Worm (Caenorhabditis elegans) whole organism, L4 larva: Measurements from ENCODE around the gene dhhc-10.

Source experiments
- D1046.2 ChIP-seq: fragments of 200-800 bp; sonication (Bioruptor generic); IDR thresholded peaks from 2 replicates; pipeline ENCODE4 v1.3.6; 2022; ENCODE audit warnings: missing genetic modification characterization, missing compliant biosample characterization
- F26F4.8 ChIP-seq: fragments of 200-800 bp; sonication (Bioruptor generic); conservative IDR thresholded peaks from 2 replicates; pipeline ENCODE4 v1.3.6; 2022; ENCODE audit warnings: missing genetic modification characterization, missing compliant biosample characterization
- F49E8.2 ChIP-seq: sonication (generic microtip); optimal IDR thresholded peaks from 2 replicates; lab custom pipeline; 2016; ENCODE audit warnings: missing compliant biosample characterization, mild to moderate bottlenecking, missing genetic modification characterization, borderline replicate concordance
- Y105C5A.15 ChIP-seq: fragments of 200-800 bp; sonication (Bioruptor generic); IDR thresholded peaks from 2 replicates; pipeline ENCODE4 v1.3.6; 2022; ENCODE audit warnings: missing genetic modification characterization, missing compliant biosample characterization
- aha-1 ChIP-seq: fragments of 150-350 bp; peaks from one replicate; lab custom pipeline; 2014; ENCODE audit warnings: missing biosample characterization, missing genetic modification characterization
- attf-4 ChIP-seq: sonication (generic microtip); optimal IDR thresholded peaks from 3 replicates; lab custom pipeline; 2017; ENCODE audit warnings: missing biosample characterization, missing genetic modification characterization
- cey-2 ChIP-seq: sonication (generic microtip); optimal IDR thresholded peaks from 3 replicates; lab custom pipeline; 2017; ENCODE audit warnings: missing genetic modification characterization, mild to moderate bottlenecking, missing compliant biosample characterization, antibody characterized with exemption, borderline replicate concordance; ENCODE audit not compliant: insufficient read depth
- daf-12 ChIP-seq: fragments of 150-350 bp; optimal IDR thresholded peaks from 2 replicates; lab custom pipeline; 2014; ENCODE audit warnings: missing biosample characterization, missing genetic modification reagents, missing genetic modification characterization
- daf-16 ChIP-seq, 3 experiments: sonication (generic microtip); optimal IDR thresholded peaks; 2 replicates each; lab custom pipeline; 2016 to 2017; ENCODE audit warnings: missing genetic modification characterization in 3 of 3, missing genetic modification reagents in 3 of 3, mild to moderate bottlenecking in 2 of 3, missing compliant biosample characterization in 2 of 3, missing biosample characterization in 1 of 3, moderate library complexity in 1 of 3
- duxl-1 ChIP-seq: sonication (generic microtip); optimal IDR thresholded peaks from 2 replicates; lab custom pipeline; 2016; ENCODE audit warnings: mild to moderate bottlenecking, missing genetic modification characterization, moderate library complexity, missing compliant biosample characterization; ENCODE audit not compliant: poor library complexity
- dve-1 ChIP-seq: sonication (generic microtip); optimal IDR thresholded peaks from 2 replicates; lab custom pipeline; 2017; ENCODE audit warnings: antibody characterized with exemption, mild to moderate bottlenecking, missing genetic modification characterization, missing compliant biosample characterization; ENCODE audit not compliant: insufficient read depth
- gei-8 ChIP-seq: fragments of 200-800 bp; sonication (Bioruptor generic); optimal IDR thresholded peaks from 2 replicates; lab custom pipeline; 2018; ENCODE audit warnings: mild to moderate bottlenecking, missing genetic modification characterization, missing compliant biosample characterization
- hif-1 ChIP-seq, 2 experiments: sonication (generic microtip); optimal IDR thresholded peaks; 2 replicates each; lab custom pipeline; 2016 to 2017; ENCODE audit warnings: missing compliant biosample characterization in 2 of 2, missing genetic modification characterization in 2 of 2, missing genetic modification reagents in 2 of 2, missing genotype in 2 of 2, mild to moderate bottlenecking in 1 of 2
- hlh-30 ChIP-seq: sonication (generic microtip); optimal IDR thresholded peaks from 2 replicates; lab custom pipeline; 2017; ENCODE audit warnings: antibody characterized with exemption, mild to moderate bottlenecking, missing genetic modification characterization, missing compliant biosample characterization; ENCODE audit not compliant: insufficient read depth
- lim-7 ChIP-seq: fragments of 200-800 bp; sonication (Bioruptor generic); IDR thresholded peaks from 2 replicates; pipeline ENCODE4 v1.3.6; 2022; ENCODE audit warnings: missing genetic modification characterization, missing compliant biosample characterization
- lin-15B ChIP-seq: fragments of 150-350 bp; sonication (generic microtip); optimal IDR thresholded peaks from 3 replicates; lab custom pipeline; 2014; ENCODE audit warnings: missing biosample characterization, missing genetic modification characterization
- lin-29 ChIP-seq: fragments of 200-800 bp; sonication (Bioruptor generic); IDR thresholded peaks from 2 replicates; pipeline ENCODE4 v1.3.6; 2022; ENCODE audit warnings: missing genetic modification reagents, missing genetic modification characterization, missing compliant biosample characterization
- lin-38 ChIP-seq: fragments of 200-800 bp; sonication (Bioruptor generic); IDR thresholded peaks from 2 replicates; pipeline ENCODE4 v1.3.6; 2022; ENCODE audit warnings: missing genetic modification reagents, missing genetic modification characterization, missing compliant biosample characterization
- madf-9 ChIP-seq: fragments of 200-800 bp; sonication (Bioruptor generic); conservative IDR thresholded peaks from 2 replicates; pipeline ENCODE4 v1.3.6; 2022; ENCODE audit warnings: missing genetic modification reagents, missing genetic modification characterization, missing compliant biosample characterization
- mdl-1 ChIP-seq, 2 experiments: fragments of 150-350 bp in 1 of 2; sonication (generic microtip) in 1 of 2; optimal IDR thresholded peaks; 2 replicates each; lab custom pipeline; 2014 to 2017; ENCODE audit warnings: missing biosample characterization in 2 of 2, missing genetic modification characterization in 2 of 2
- mdt-29 ChIP-seq: fragments of 200-800 bp; sonication (Bioruptor generic); IDR thresholded peaks from 2 replicates; pipeline ENCODE4 v1.3.6; 2022; ENCODE audit warnings: missing genetic modification reagents, missing genetic modification characterization, missing compliant biosample characterization
- mep-1 ChIP-seq: fragments of 150-350 bp; sonication (generic microtip); optimal IDR thresholded peaks from 3 replicates; lab custom pipeline; 2014; ENCODE audit warnings: missing biosample characterization, missing genetic modification characterization
- mes-2 ChIP-seq: sonication (generic microtip); optimal IDR thresholded peaks from 2 replicates; lab custom pipeline; 2016; ENCODE audit warnings: missing genotype, mild to moderate bottlenecking, missing genetic modification characterization, missing compliant biosample characterization; ENCODE audit not compliant: poor library complexity, severe bottlenecking
- mxl-2 ChIP-seq: fragments of 200-800 bp; sonication (Bioruptor generic); conservative IDR thresholded peaks from 2 replicates; pipeline ENCODE4 v1.3.6; 2022; ENCODE audit warnings: missing genetic modification reagents, missing genetic modification characterization, missing compliant biosample characterization
- nhr-102 ChIP-seq: sonication (generic microtip); optimal IDR thresholded peaks from 2 replicates; lab custom pipeline; 2016; ENCODE audit warnings: mild to moderate bottlenecking, missing genetic modification characterization, moderate library complexity, missing compliant biosample characterization
- nhr-111 ChIP-seq: fragments of 200-800 bp; sonication (Bioruptor generic); optimal IDR thresholded peaks from 2 replicates; lab custom pipeline; 2018; ENCODE audit warnings: mild to moderate bottlenecking, missing genetic modification characterization, missing compliant biosample characterization
- nhr-25 ChIP-seq: sonication (generic microtip); optimal IDR thresholded peaks from 2 replicates; lab custom pipeline; 2017; ENCODE audit warnings: missing genetic modification characterization, mild to moderate bottlenecking, missing compliant biosample characterization, antibody characterized with exemption, moderate library complexity, borderline replicate concordance; ENCODE audit not compliant: insufficient read depth
- nhr-28 ChIP-seq: fragments of 150-350 bp; optimal IDR thresholded peaks from 2 replicates; lab custom pipeline; 2014; ENCODE audit warnings: missing biosample characterization, missing genetic modification characterization
- nhr-6 ChIP-seq: fragments of 150-350 bp; optimal IDR thresholded peaks from 2 replicates; lab custom pipeline; 2014; ENCODE audit warnings: missing biosample characterization, missing genetic modification characterization
- nhr-76 ChIP-seq: fragments of 150-350 bp; optimal IDR thresholded peaks from 2 replicates; lab custom pipeline; 2014; ENCODE audit warnings: missing biosample characterization, missing genetic modification characterization
- rbr-2 ChIP-seq: sonication (generic microtip); optimal IDR thresholded peaks from 2 replicates; lab custom pipeline; 2016; ENCODE audit warnings: missing genotype, missing genetic modification characterization, missing compliant biosample characterization
- snpc-1.2 ChIP-seq: fragments of 200-800 bp; sonication (Bioruptor generic); IDR thresholded peaks from 2 replicates; pipeline ENCODE4 v1.3.6; 2022; ENCODE audit warnings: missing genetic modification reagents, missing genetic modification characterization, missing compliant biosample characterization
- spr-1 ChIP-seq: sonication (generic microtip); optimal IDR thresholded peaks from 2 replicates; lab custom pipeline; 2016; ENCODE audit warnings: mild to moderate bottlenecking, missing genetic modification characterization, missing compliant biosample characterization
- tra-1 ChIP-seq: fragments of 200-800 bp; sonication (Bioruptor generic); IDR thresholded peaks from 2 replicates; pipeline ENCODE4 v1.3.6; 2022; ENCODE audit warnings: missing genetic modification reagents, missing genetic modification characterization, missing compliant biosample characterization
- unc-62 ChIP-seq, 3 experiments: fragments of 150-350 bp in 1 of 3; sonication (generic microtip); optimal IDR thresholded peaks in 2 of 3; peaks in 1 of 3; 1 replicate in 1 of 3; 2 replicates in 2 of 3; lab custom pipeline; 2014 to 2017; ENCODE audit warnings: missing biosample characterization in 3 of 3, missing genetic modification characterization in 3 of 3, missing genetic modification reagents in 3 of 3, missing genotype in 1 of 3
- zag-1 ChIP-seq: fragments of 150-350 bp; optimal IDR thresholded peaks from 2 replicates; lab custom pipeline; 2014; ENCODE audit warnings: missing biosample characterization, missing genetic modification characterization
- zfp-2 ChIP-seq: sonication (generic microtip); optimal IDR thresholded peaks from 2 replicates; lab custom pipeline; 2016; ENCODE audit warnings: mild to moderate bottlenecking, missing genetic modification characterization, missing compliant biosample characterization
- zip-11 ChIP-seq: fragments of 200-800 bp; sonication (Bioruptor generic); IDR thresholded peaks from 2 replicates; pipeline ENCODE4 v1.3.6; 2022; ENCODE audit warnings: missing genetic modification characterization, missing compliant biosample characterization

dhhc-10 gene

ce11 chrX:4682616-4683015 lies 24.4 kb upstream of the dhhc-10 start, which contains the start of gene K02G10.15:
Gene K02G10.15, minus strand, starts transcription at chrX:4682716.
- TF ChIP-seq spr-1 (no peak), cey-2 (tag; lab: Kevin White, UChicago) (no peak), daf-12 (tag; lab: Kevin White, UChicago) (no peak), lim-7 (GFP tag; lab: Robert Waterston, UW) (no peak), madf-9 (GFP tag; lab: Robert Waterston, UW) (no peak)

ce11 chrX:4685579-4685978 lies 21.4 kb upstream of the dhhc-10 start:
- TF ChIP-seq hlh-30, result peak; percentile 3
- peak in 1 of 2 experiments; percentile 55 for TF ChIP-seq unc-62 (GFP tag; optimal IDR thresholded peaks at IDR 0.05 in 1 of 2; lab: Kevin White, UChicago)
- no peak for TF ChIP-seq unc-62 (tag; optimal IDR thresholded peaks at IDR 0.05; lab: Kevin White, UChicago)
- no peak for TF ChIP-seq tra-1 (GFP tag; lab: Robert Waterston, UW)
- TF ChIP-seq nhr-28 (tag; lab: Kevin White, UChicago), result peak; percentile 33
- peak in 1 of 2 experiments; percentile 23 for TF ChIP-seq mdl-1 (tag; optimal IDR thresholded peaks at IDR 0.05; lab: Kevin White, UChicago)

ce11 chrX:4691148-4691773 lies 15.7 kb upstream of the dhhc-10 start, which contains the start of gene K02G10.5:
Gene K02G10.5, minus strand, starts transcription at chrX:4691198.
- no peak for TF ChIP-seq duxl-1 (tag; lab: Kevin White, UChicago)
- TF ChIP-seq unc-62 (GFP tag; optimal IDR thresholded peaks at IDR 0.05 in 1 of 2; lab: Kevin White, UChicago), result peak in 1 of 2 experiments; percentile 79
- TF ChIP-seq unc-62 (tag; optimal IDR thresholded peaks at IDR 0.05; lab: Kevin White, UChicago), result no peak
- no peak for TF ChIP-seq nhr-76 (tag; lab: Kevin White, UChicago)
- peak; percentile 62 for TF ChIP-seq aha-1 (tag; lab: Kevin White, UChicago)
- TF ChIP-seq, all 104 proteins: peak for 2

ce11 chrX:4694611-4695370 lies 12.2 kb upstream of the dhhc-10 start:
- no peak for TF ChIP-seq nhr-6
- no peak for TF ChIP-seq zfp-2 (tag; lab: Kevin White, UChicago)
- no peak for TF ChIP-seq mep-1 (tag; lab: Kevin White, UChicago)
- TF ChIP-seq gei-8 (GFP tag; lab: Kevin White, UChicago), result no peak
- no peak for TF ChIP-seq zag-1 (tag; lab: Kevin White, UChicago)
- TF ChIP-seq daf-16 (GFP tag; optimal IDR thresholded peaks at IDR 0.05; lab: Kevin White, UChicago), result no peak
- TF ChIP-seq daf-16 (tag; optimal IDR thresholded peaks at IDR 0.05; lab: Kevin White, UChicago), result no peak
- TF ChIP-seq nhr-102 (tag; lab: Kevin White, UChicago), result no peak
- no peak for TF ChIP-seq duxl-1 (tag; lab: Kevin White, UChicago)
- TF ChIP-seq lin-15B, result no peak
- TF ChIP-seq attf-4 (tag; lab: Kevin White, UChicago), result no peak
- no peak for TF ChIP-seq snpc-1.2 (GFP tag; lab: Robert Waterston, UW)
- TF ChIP-seq mes-2 (tag; lab: Kevin White, UChicago), result no peak
- TF ChIP-seq F26F4.8 (GFP tag; lab: Robert Waterston, UW), result no peak
- no peak for TF ChIP-seq lin-29 (GFP tag; lab: Robert Waterston, UW)
- TF ChIP-seq aha-1 (tag; lab: Kevin White, UChicago), result no peak

ce11 chrX:4698271-4698670 lies 8.7 kb upstream of the dhhc-10 start:
- TF ChIP-seq mep-1 (tag; lab: Kevin White, UChicago) (no peak), rbr-2 (tag; lab: Kevin White, UChicago) (no peak), hif-1 (tag; optimal IDR thresholded peaks at IDR 0.05; lab: Kevin White, UChicago) (no peak), tra-1 (GFP tag; lab: Robert Waterston, UW) (0 out of 2 replicates have a peak, but pooled peaks have one; percentile 44), zip-11 (GFP tag; lab: Robert Waterston, UW) (no peak), lin-38 (no peak), nhr-111 (no peak), dve-1 (tag; lab: Kevin White, UChicago) (peak; percentile 79), mxl-2 (no peak), mdt-29 (GFP tag; lab: Robert Waterston, UW) (no peak), zag-1 (tag; lab: Kevin White, UChicago) (no peak), nhr-25 (no peak), F49E8.2 (tag; lab: Kevin White, UChicago) (no peak), D1046.2 (GFP tag; lab: Robert Waterston, UW) (no peak), Y105C5A.15 (GFP tag; lab: Robert Waterston, UW) (no peak)
